Worm (Caenorhabditis elegans) whole organism, mixed stage, embryonic: Measurements from ENCODE around the gene pals-38.

Experiments used
- unc-120 ChIP-seq: sonication (generic microtip); optimal IDR thresholded peaks from 2 replicates; lab custom pipeline; 2017; ENCODE audit warnings: missing genetic modification characterization, missing compliant biosample characterization; ENCODE audit not compliant: poor library complexity, severe bottlenecking
- unc-39 ChIP-seq: fragments of 150-350 bp; optimal IDR thresholded peaks from 2 replicates; lab custom pipeline; 2014; ENCODE audit warnings: missing biosample characterization, missing genetic modification characterization

DNA sequence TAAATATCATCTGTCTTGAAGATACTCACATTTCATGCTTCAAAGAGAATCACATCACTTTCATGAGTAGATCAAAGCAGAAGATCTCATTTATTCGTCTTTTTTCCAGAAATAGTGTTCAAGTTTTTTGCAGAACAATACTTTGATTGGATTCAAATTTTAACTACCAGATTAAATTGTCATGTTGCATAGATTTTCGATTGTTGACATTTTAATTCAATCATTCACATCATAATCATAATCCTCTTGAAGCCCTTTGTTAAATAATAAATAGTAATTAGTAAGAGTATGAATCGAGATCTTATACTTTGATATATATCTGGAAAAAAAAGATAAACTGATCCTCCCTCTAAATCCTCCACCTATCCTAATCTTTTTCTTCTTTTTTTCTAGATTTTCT is 19.0 kb downstream of the pals-38 start:
- TF ChIP-seq unc-39, result no peak
- no peak for TF ChIP-seq unc-120 (tag; lab: Kevin White, UChicago)
